Worm (Caenorhabditis elegans) whole organism, midembryonic: ENCODE results near the gene F46C8.1.

ENCODE experiments used
- T22C8.4 ChIP-seq: fragments of 200-800 bp; sonication (Bioruptor generic); IDR thresholded peaks from 2 replicates; pipeline ENCODE4 v1.3.6; 2022; ENCODE audit warnings: missing genetic modification characterization, missing compliant biosample characterization
- cog-1 ChIP-seq: sonication (generic microtip); optimal IDR thresholded peaks from 2 replicates; lab custom pipeline; 2016; ENCODE audit warnings: missing genetic modification characterization, missing compliant biosample characterization
- flt-1 ChIP-seq: fragments of 200-800 bp; sonication (Bioruptor generic); IDR thresholded peaks from 2 replicates; pipeline ENCODE4 v1.3.6; 2022; ENCODE audit warnings: missing genetic modification characterization, missing compliant biosample characterization
- klf-2 ChIP-seq: fragments of 200-800 bp; sonication (Bioruptor generic); conservative IDR thresholded peaks from 2 replicates; pipeline ENCODE4 v1.3.6; 2022; ENCODE audit warnings: missing genetic modification reagents, missing genetic modification characterization, missing compliant biosample characterization
- med-1 ChIP-seq: sonication (generic microtip); optimal IDR thresholded peaks from 2 replicates; lab custom pipeline; 2017; ENCODE audit warnings: missing genetic modification characterization, mild to moderate bottlenecking, missing compliant biosample characterization, antibody characterized with exemption, missing genetic modification reagents; ENCODE audit not compliant: insufficient read depth
- ref-1 ChIP-seq: fragments of 200-800 bp; sonication (Bioruptor generic); conservative IDR thresholded peaks from 2 replicates; pipeline ENCODE4 v1.3.6; 2022; ENCODE audit warnings: missing genetic modification reagents, missing genetic modification characterization, missing compliant biosample characterization
- tab-1 ChIP-seq: fragments of 200-800 bp; sonication (Bioruptor generic); IDR thresholded peaks from 2 replicates; pipeline ENCODE4 v1.3.6; 2022; ENCODE audit warnings: missing genetic modification characterization, missing compliant biosample characterization
- ztf-23 ChIP-seq: fragments of 200-800 bp; sonication (Bioruptor generic); IDR thresholded peaks from 2 replicates; pipeline ENCODE4 v1.3.6; 2022; ENCODE audit warnings: missing genetic modification reagents, missing genetic modification characterization, missing compliant biosample characterization
- ztf-29 ChIP-seq: fragments of 200-800 bp; sonication (Bioruptor generic); IDR thresholded peaks from 2 replicates; pipeline ENCODE4 v1.3.6; 2022; ENCODE audit warnings: missing genetic modification reagents, missing genetic modification characterization, missing compliant biosample characterization

F46C8.1 gene

DNA sequence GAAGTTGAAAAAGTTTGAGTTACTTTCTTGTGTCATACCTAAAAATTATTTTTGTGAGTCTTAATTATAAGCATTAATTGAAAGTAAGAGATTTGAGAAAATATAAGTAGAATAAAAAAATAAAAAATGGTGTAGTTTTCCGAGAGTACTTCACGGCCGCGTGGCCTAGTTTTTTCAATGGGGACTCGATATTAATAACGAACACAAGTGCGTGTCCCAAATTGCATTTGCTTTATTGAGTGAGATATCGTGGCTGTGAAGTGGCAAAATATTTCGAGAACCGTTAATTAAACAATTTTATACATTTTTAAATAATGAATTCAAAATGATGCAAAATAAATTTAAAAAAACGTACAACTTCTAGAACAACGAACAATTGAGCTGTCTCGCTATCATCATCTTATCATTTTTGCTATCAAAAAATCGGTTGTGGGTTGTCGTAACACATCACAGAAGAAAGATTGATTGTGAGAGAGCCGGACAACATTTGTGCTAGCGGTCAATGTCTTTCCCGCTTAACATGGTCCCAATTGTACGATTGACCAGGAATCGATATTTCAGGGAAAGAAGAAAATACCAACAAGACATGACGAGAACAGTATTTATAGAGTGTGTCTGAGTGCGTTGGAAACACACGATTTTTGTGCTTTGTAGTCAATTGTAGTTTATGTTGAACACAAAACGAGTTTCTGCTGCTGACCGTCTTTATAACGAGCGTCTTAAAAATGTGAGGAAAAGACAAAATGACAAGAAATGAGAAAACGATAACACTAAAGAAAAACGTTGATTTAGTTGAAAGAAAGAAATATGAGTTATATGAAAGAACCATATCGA is 21.6 kb downstream of the F46C8.1 start, which contains the start of gene apy-1:
TSS of gene apy-1 (minus strand) at position 38 of the 834 bp plus-strand sequence.
- TF ChIP-seq ztf-23 (GFP tag; lab: Robert Waterston, UW) (no peak), cog-1 (tag; lab: Kevin White, UChicago) (peak; percentile 1)

DNA sequence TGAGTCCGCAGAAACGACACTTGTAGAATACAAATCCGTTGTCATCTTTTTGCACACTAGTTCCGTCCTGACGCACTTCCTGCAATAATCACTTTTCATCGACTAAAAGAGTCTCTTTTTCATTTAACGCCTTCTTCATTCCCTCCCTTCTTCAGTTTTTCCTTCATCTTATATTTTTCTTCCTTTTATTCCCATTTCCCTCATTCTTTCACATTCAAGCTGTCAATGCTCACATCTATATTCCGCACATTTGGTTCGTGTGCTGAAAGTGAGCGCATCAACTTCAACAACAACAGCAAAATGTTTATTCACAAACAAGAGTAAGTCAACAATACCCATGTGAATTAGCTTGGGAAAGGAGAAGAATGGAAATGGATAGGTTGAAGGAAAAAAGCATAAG is 23.8 kb downstream of the F46C8.1 start, which contains the start of gene pcyt-1:
TSS of gene pcyt-1 (plus strand) at position 301 of the 400 bp plus-strand sequence.
- TF ChIP-seq cog-1 (tag; lab: Kevin White, UChicago) = no peak
- no peak for TF ChIP-seq ztf-29 (GFP tag; lab: Robert Waterston, UW)
- TF ChIP-seq ztf-23 (GFP tag; lab: Robert Waterston, UW) = no peak
- no peak for TF ChIP-seq T22C8.4 (GFP tag; lab: Robert Waterston, UW)
- TF ChIP-seq flt-1 = no peak
- no peak for TF ChIP-seq ref-1 (GFP tag; lab: Robert Waterston, UW)
- TF ChIP-seq med-1 (GFP tag; lab: Kevin White, UChicago) = no peak
- TF ChIP-seq tab-1 (GFP tag; lab: Robert Waterston, UW) = no peak
- no peak for TF ChIP-seq klf-2 (GFP tag; lab: Robert Waterston, UW)

DNA sequence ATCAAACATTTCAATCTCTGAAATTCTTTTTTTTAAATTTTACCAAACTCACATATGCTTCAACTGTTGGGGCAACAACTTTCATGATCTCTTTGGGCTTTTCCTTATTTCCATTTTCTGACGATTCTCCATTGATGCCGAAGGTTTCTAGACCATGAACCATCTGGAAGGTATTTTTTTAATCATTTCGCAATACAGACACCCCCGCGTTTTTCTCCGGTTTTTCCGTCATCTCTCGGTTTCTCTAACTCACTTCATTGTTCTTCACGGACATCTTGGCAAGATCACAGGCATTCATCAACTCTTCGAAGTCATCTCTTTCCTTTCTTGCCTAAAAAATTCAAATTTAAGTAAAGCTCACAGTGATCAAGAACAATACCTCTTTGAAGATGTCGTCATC is 24.9 kb downstream of the F46C8.1 start:
- TF ChIP-seq flt-1 = no peak
- TF ChIP-seq ref-1 (GFP tag; lab: Robert Waterston, UW) = no peak
- TF ChIP-seq T22C8.4 (GFP tag; lab: Robert Waterston, UW) = no peak
- TF ChIP-seq tab-1 (GFP tag; lab: Robert Waterston, UW) = no peak
- TF ChIP-seq med-1 (GFP tag; lab: Kevin White, UChicago) = no peak
- no peak for TF ChIP-seq cog-1 (tag; lab: Kevin White, UChicago)

DNA sequence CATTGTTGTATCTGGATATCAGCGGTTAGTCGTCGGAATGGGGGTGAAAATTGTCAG is 25.1 kb downstream of the F46C8.1 start, which contains the start of the genes unc-98 and F08C6.18:
TSS of gene unc-98 (minus strand) at position 48 of the 57 bp plus-strand sequence.
TSS of gene F08C6.18 (minus strand) at position 57 of the 57 bp plus-strand sequence.
- TF ChIP-seq med-1 (GFP tag; lab: Kevin White, UChicago) (no peak), T22C8.4 (GFP tag; lab: Robert Waterston, UW) (no peak), tab-1 (GFP tag; lab: Robert Waterston, UW) (no peak), ztf-29 (GFP tag; lab: Robert Waterston, UW) (no peak), ref-1 (GFP tag; lab: Robert Waterston, UW) (no peak), klf-2 (GFP tag; lab: Robert Waterston, UW) (no peak), flt-1 (no peak), cog-1 (tag; lab: Kevin White, UChicago) (no peak), ztf-23 (GFP tag; lab: Robert Waterston, UW) (no peak)

DNA sequence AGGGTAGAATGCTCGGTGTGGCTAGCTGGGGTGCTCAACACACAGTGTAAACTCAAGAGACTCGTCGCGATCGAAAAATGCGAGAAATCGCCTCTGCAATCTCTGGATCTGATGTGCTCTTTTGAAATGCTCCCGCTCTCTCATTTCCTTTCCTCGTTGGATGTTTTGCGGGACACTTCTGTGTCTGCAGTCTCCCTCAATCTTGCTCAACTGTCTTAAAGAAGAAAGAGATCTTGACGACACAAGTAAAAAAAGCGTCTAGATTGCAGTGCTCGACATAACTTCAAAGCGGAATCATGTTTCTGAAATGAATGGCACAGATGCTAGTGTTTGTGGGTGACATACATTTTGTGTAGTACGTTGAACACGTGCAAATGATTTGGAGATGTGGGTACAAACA is 25.4 kb downstream of the F46C8.1 start:
- TF ChIP-seq cog-1 (tag; lab: Kevin White, UChicago) = peak; percentile 7
- TF ChIP-seq ztf-23 (GFP tag; lab: Robert Waterston, UW) = no peak

DNA sequence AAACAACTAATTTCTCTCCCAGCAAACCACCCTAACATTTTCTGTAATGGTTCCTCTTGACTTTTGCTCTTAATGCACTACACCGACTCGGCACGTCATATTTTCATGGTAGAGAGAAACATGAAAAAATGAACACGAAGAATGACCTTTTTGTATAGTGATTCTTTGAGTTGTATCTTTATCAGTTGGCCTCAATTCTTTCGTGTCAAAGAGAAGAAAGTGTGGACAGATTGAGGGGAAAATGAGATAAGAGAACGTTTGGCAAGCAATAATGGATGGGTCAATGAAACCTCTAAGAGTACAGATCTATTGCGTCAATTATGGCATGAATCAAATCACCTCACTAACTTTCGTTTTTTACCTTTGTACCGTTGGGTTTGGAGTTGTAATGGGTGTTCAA is 27.7 kb downstream of the F46C8.1 start:
- TF ChIP-seq ztf-23 (GFP tag; lab: Robert Waterston, UW) (no peak), klf-2 (GFP tag; lab: Robert Waterston, UW) (no peak), flt-1 (no peak), cog-1 (tag; lab: Kevin White, UChicago) (no peak), tab-1 (GFP tag; lab: Robert Waterston, UW) (no peak), T22C8.4 (GFP tag; lab: Robert Waterston, UW) (no peak), ref-1 (GFP tag; lab: Robert Waterston, UW) (no peak), ztf-29 (GFP tag; lab: Robert Waterston, UW) (no peak), med-1 (GFP tag; lab: Kevin White, UChicago) (no peak)

DNA sequence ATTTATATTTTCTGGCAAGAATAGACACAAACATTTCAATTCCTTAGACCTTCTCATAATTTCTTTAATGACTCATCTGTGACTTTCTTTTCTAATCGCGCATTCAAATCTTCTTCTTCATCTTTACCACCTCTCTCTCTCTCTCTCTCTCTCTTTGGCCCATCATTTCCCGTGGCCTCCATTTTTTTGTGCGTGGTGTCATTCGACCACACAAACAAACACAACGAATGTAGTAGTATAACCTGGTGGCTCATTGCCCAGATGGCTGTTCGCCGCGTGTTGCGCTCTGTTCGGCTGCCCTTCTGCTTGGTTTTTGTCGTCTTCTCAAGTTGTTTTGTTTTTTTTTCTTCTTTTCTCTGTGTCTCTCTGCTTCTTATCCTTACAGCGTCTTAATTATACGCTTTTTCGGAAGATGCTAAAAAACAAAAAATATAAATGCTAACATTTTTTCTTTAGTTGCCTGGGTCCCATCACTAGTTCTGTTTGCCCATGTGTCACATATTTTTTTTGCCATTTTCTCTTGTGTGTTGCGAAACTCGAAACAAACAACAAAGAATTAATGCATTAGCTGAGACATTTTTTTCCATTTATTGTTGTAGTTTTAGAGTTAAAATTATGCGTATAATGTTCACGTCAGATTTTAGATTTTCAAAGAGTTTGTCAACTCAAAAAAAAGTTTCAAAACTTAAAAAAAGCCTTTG is 29.4 kb downstream of the F46C8.1 start:
- TF ChIP-seq flt-1 (no peak), T22C8.4 (GFP tag; lab: Robert Waterston, UW) (no peak), med-1 (GFP tag; lab: Kevin White, UChicago) (no peak), ztf-29 (GFP tag; lab: Robert Waterston, UW) (no peak), ztf-23 (GFP tag; lab: Robert Waterston, UW) (no peak), ref-1 (GFP tag; lab: Robert Waterston, UW) (no peak), klf-2 (GFP tag; lab: Robert Waterston, UW) (no peak), tab-1 (GFP tag; lab: Robert Waterston, UW) (no peak), cog-1 (tag; lab: Kevin White, UChicago) (no peak)

DNA sequence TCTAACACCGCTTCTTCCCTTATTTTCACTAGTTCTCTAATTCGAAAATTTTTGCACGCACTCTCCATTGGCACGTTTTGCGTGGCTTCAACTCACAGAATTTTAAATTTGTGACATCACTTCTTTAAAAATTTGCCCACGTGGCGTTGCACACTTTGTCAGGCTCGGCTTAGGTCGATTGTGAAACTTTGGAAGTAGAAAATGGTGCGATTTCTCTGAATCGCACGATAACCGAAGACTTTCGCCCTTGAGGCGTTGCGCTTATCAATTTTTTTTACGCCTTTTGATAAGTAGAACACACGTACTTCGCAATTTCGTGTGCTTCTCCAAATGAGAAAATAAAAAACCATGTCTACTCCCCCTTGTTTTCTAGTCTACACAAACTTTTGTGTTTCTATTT is 30.1 kb downstream of the F46C8.1 start:
- TF ChIP-seq tab-1 (GFP tag; lab: Robert Waterston, UW) (no peak), flt-1 (no peak), cog-1 (tag; lab: Kevin White, UChicago) (no peak), med-1 (GFP tag; lab: Kevin White, UChicago) (no peak), ztf-23 (GFP tag; lab: Robert Waterston, UW) (no peak), T22C8.4 (GFP tag; lab: Robert Waterston, UW) (no peak), ztf-29 (GFP tag; lab: Robert Waterston, UW) (no peak), ref-1 (GFP tag; lab: Robert Waterston, UW) (no peak), klf-2 (GFP tag; lab: Robert Waterston, UW) (no peak)

DNA sequence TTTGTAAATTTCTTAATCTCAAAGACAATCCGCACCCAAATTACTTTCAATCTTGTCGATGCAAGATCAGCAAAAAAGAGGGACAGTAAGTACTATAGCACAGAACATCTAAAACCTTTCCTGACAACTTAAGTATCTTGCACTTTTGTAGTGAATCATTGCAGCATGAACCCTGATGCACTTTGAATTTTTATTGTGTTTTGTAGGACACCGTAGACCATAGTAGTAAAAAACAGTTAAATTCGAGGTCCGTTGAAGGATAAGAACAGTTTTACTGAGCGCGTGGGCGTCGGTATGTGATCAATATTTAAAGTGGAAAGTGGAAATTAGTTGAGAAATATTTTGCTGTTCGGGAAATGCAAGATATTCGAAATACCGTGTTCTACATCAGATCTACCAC is 34.0 kb downstream of the F46C8.1 start:
- TF ChIP-seq cog-1 (tag; lab: Kevin White, UChicago) (no peak), klf-2 (GFP tag; lab: Robert Waterston, UW) (no peak), ztf-29 (GFP tag; lab: Robert Waterston, UW) (no peak), ztf-23 (GFP tag; lab: Robert Waterston, UW) (no peak), T22C8.4 (GFP tag; lab: Robert Waterston, UW) (no peak), flt-1 (no peak), ref-1 (GFP tag; lab: Robert Waterston, UW) (no peak), tab-1 (GFP tag; lab: Robert Waterston, UW) (no peak), med-1 (GFP tag; lab: Kevin White, UChicago) (no peak)
